Worm (Caenorhabditis elegans): ENCODE measurements around the gene R11E3.1.

ce11 chrIV:4744167-4744566 is 45.4 kb upstream of the R11E3.1 start, which contains the start of gene hoe-1:
- no peak for TF ChIP-seq unc-62 (GFP tag; optimal IDR thresholded peaks at IDR 0.05)
- no peak for TF ChIP-seq sptf-1 (tag; optimal IDR thresholded peaks at IDR 0.05)
- TF ChIP-seq nhr-71 (tag; optimal IDR thresholded peaks at IDR 0.05): no peak
- no peak for TF ChIP-seq snu-23 (GFP tag; optimal IDR thresholded peaks at IDR 0.05)
- no peak for TF ChIP-seq lin-13 (GFP tag; optimal IDR thresholded peaks at IDR 0.05)
- TF ChIP-seq lsy-2 (tag; optimal IDR thresholded peaks at IDR 0.05): no peak
- no peak for TF ChIP-seq nhr-85 (tag)
- TF ChIP-seq skn-1 (tag; optimal IDR thresholded peaks at IDR 0.05): no peak
- TF ChIP-seq lin-35 (GFP tag; optimal IDR thresholded peaks at IDR 0.05): no peak
- TF ChIP-seq nhr-20 (tag; optimal IDR thresholded peaks at IDR 0.05): no peak
- no peak for TF ChIP-seq nhr-237 (tag; optimal IDR thresholded peaks at IDR 0.05)
